Fruit fly (Drosophila melanogaster) whole organism, embryonic: ENCODE data around the gene CG1317.
A peak's percentile ranks its signal among the peaks of the same experiment; 100 is the strongest.

Experiments
- Blimp-1 ChIP-seq: fragments of 200-800 bp; sonication (Bioruptor generic); optimal IDR thresholded peaks from 3 replicates; lab custom pipeline; 2018; ENCODE audit warnings: missing biosample characterization, missing genetic modification characterization, mild to moderate bottlenecking, moderate library complexity, missing genetic modification reagents
- Bteb2 ChIP-seq: fragments of 200-800 bp; sonication (Bioruptor generic); optimal IDR thresholded peaks from 2 replicates; lab custom pipeline; 2016; ENCODE audit warnings: missing biosample characterization, missing genetic modification characterization
- CG12236 ChIP-seq: fragments of 200-800 bp; sonication (Bioruptor generic); optimal IDR thresholded peaks from 2 replicates; lab custom pipeline; 2016; ENCODE audit warnings: missing biosample characterization, missing genetic modification characterization
- CG13287 ChIP-seq: fragments of 200-800 bp; sonication (Bioruptor generic); IDR thresholded peaks from 2 replicates; pipeline ENCODE4 v1.3.6; 2022; ENCODE audit warnings: missing biosample characterization, missing genetic modification characterization; ENCODE audit not compliant: partially characterized antibody
- CG14667 ChIP-seq: fragments of 200-800 bp; sonication (Bioruptor generic); IDR thresholded peaks from 2 replicates; pipeline ENCODE4 v1.3.6; 2022; ENCODE audit warnings: missing biosample characterization, missing genetic modification characterization
- CG14710 ChIP-seq: fragments of 200-800 bp; sonication (Bioruptor generic); optimal IDR thresholded peaks from 3 replicates; lab custom pipeline; 2019; ENCODE audit warnings: missing biosample characterization, mild to moderate bottlenecking, missing genetic modification characterization, moderate library complexity
- CG14860 ChIP-seq: fragments of 200-800 bp; sonication (Bioruptor generic); IDR thresholded peaks from 3 replicates; pipeline ENCODE4 v1.3.6; 2022; ENCODE audit warnings: missing biosample characterization, missing genetic modification characterization; ENCODE audit not compliant: partially characterized antibody
- CG15011 ChIP-seq: fragments of 200-800 bp; sonication (Bioruptor generic); optimal IDR thresholded peaks from 3 replicates; lab custom pipeline; 2018; ENCODE audit warnings: missing biosample characterization, mild to moderate bottlenecking, missing genetic modification characterization
- CG17912 ChIP-seq: fragments of 200-800 bp; sonication (Bioruptor generic); optimal IDR thresholded peaks from 2 replicates; lab custom pipeline; 2018; ENCODE audit warnings: missing biosample characterization, mild to moderate bottlenecking, missing genetic modification characterization
- CG2116 ChIP-seq: fragments of 200-800 bp; sonication (Bioruptor generic); optimal IDR thresholded peaks from 3 replicates; lab custom pipeline; 2018; ENCODE audit warnings: missing biosample characterization, mild to moderate bottlenecking, missing genetic modification characterization
- CG31441 ChIP-seq: fragments of 200-800 bp; sonication (Bioruptor generic); IDR thresholded peaks from 2 replicates; pipeline ENCODE4 v1.3.6; 2022; ENCODE audit warnings: missing biosample characterization, missing genetic modification characterization
- CG43689 ChIP-seq: fragments of 200-800 bp; sonication (Bioruptor generic); IDR thresholded peaks from 2 replicates; pipeline ENCODE4 v1.3.6; 2022; ENCODE audit warnings: missing biosample characterization, missing genetic modification characterization
- CG5180 ChIP-seq: fragments of 200-800 bp; sonication (Bioruptor generic); optimal IDR thresholded peaks from 3 replicates; lab custom pipeline; 2017; ENCODE audit warnings: missing biosample characterization, missing genetic modification characterization, mild to moderate bottlenecking, moderate library complexity, missing genetic modification reagents
- CG5953 ChIP-seq: fragments of 200-800 bp; sonication (Bioruptor generic); IDR thresholded peaks from 2 replicates; pipeline ENCODE4 v1.3.6; 2022; ENCODE audit warnings: missing biosample characterization, missing genetic modification characterization
- CG7271 ChIP-seq: fragments of 200-800 bp; sonication (Bioruptor generic); optimal IDR thresholded peaks from 2 replicates; lab custom pipeline; 2018; ENCODE audit warnings: missing biosample characterization, mild to moderate bottlenecking, missing genetic modification characterization, moderate library complexity
- CG8478 ChIP-seq: fragments of >200 bp; optimal IDR thresholded peaks from 2 replicates; lab custom pipeline; 2018
- CG9609 ChIP-seq: fragments of 200-800 bp; sonication (Bioruptor generic); optimal IDR thresholded peaks from 3 replicates; lab custom pipeline; 2016; ENCODE audit warnings: missing biosample characterization, missing genetic modification characterization
- Camta ChIP-seq: fragments of 200-800 bp; sonication (Bioruptor generic); optimal IDR thresholded peaks from 2 replicates; lab custom pipeline; 2016; ENCODE audit warnings: missing biosample characterization, missing genetic modification characterization
- D19B ChIP-seq: fragments of 200-800 bp; sonication (Bioruptor generic); optimal IDR thresholded peaks from 2 replicates; lab custom pipeline; 2017; ENCODE audit warnings: missing biosample characterization, mild to moderate bottlenecking, missing genetic modification characterization
- E2f2 ChIP-seq: fragments of 200-800 bp; sonication (Bioruptor generic); IDR thresholded peaks from 2 replicates; pipeline ENCODE4 v1.3.6; 2022; ENCODE audit warnings: missing biosample characterization, missing genetic modification characterization
- Fer3 ChIP-seq: fragments of 200-800 bp; sonication (Bioruptor generic); optimal IDR thresholded peaks from 2 replicates; lab custom pipeline; 2018; ENCODE audit warnings: missing biosample characterization, mild to moderate bottlenecking, missing genetic modification characterization, moderate library complexity
- Gsc ChIP-seq: fragments of 200-800 bp; sonication (Bioruptor generic); IDR thresholded peaks from 2 replicates; pipeline ENCODE4 v1.3.6; 2022; ENCODE audit warnings: missing biosample characterization, missing genetic modification characterization
- HLH3B ChIP-seq: fragments of 200-800 bp; sonication (Bioruptor generic); IDR thresholded peaks from 2 replicates; pipeline ENCODE4 v1.3.6; 2022; ENCODE audit warnings: missing biosample characterization, missing genetic modification characterization
- Hr78 ChIP-seq, 2 experiments: fragments of 200-800 bp in 1 of 2; fragments of >200 bp in 1 of 2; sonication (Bioruptor generic) in 1 of 2; optimal IDR thresholded peaks; 2 replicates each; lab custom pipeline; 2017 to 2019; ENCODE audit warnings: missing biosample characterization in 2 of 2, missing genetic modification characterization in 2 of 2, mild to moderate bottlenecking in 1 of 2, moderate library complexity in 1 of 2
- Kr ChIP-seq: fragments of 200-800 bp; sonication (Bioruptor generic); optimal IDR thresholded peaks from 2 replicates; lab custom pipeline; 2017; ENCODE audit warnings: missing biosample characterization, mild to moderate bottlenecking, missing genetic modification characterization
- Lhr ChIP-seq: fragments of 200-800 bp; sonication (Bioruptor generic); optimal IDR thresholded peaks from 3 replicates; lab custom pipeline; 2017; ENCODE audit warnings: mild to moderate bottlenecking, missing biosample characterization, missing genetic modification reagents, missing genetic modification characterization
- Mad ChIP-seq: fragments of 200-800 bp; sonication (Bioruptor generic); optimal IDR thresholded peaks from 2 replicates; lab custom pipeline; 2016; ENCODE audit warnings: missing biosample characterization, missing genetic modification characterization
- Meics ChIP-seq: fragments of 200-800 bp; sonication (Bioruptor generic); optimal IDR thresholded peaks from 2 replicates; lab custom pipeline; 2017; ENCODE audit warnings: missing biosample characterization, mild to moderate bottlenecking, missing genetic modification characterization
- Mrtf ChIP-seq: fragments of 200-800 bp; sonication (Bioruptor generic); IDR thresholded peaks from 3 replicates; pipeline ENCODE4 v1.3.6; 2022; ENCODE audit warnings: missing biosample characterization, missing genetic modification characterization
- Nf-YB ChIP-seq: fragments of 200-800 bp; sonication (Bioruptor generic); optimal IDR thresholded peaks from 3 replicates; lab custom pipeline; 2019; ENCODE audit warnings: missing biosample characterization, mild to moderate bottlenecking, missing genetic modification characterization, moderate library complexity
- Pdp1 ChIP-seq, 2 experiments: fragments of 200-800 bp; sonication (Bioruptor generic); optimal IDR thresholded peaks; 3 replicates each; lab custom pipeline; 2016; ENCODE audit warnings: missing biosample characterization in 2 of 2, missing genetic modification characterization in 2 of 2, mild to moderate bottlenecking in 1 of 2, moderate library complexity in 1 of 2
- Stat92E ChIP-seq, 3 experiments: fragments of >200 bp in 2 of 3; fragments of 200-800 bp in 1 of 3; sonication (Bioruptor generic) in 1 of 3; optimal IDR thresholded peaks; 2 replicates each; lab custom pipeline; 2017 to 2019; ENCODE audit warnings: missing biosample characterization in 3 of 3, missing genetic modification characterization in 3 of 3, mild to moderate bottlenecking in 1 of 3, moderate library complexity in 1 of 3
- Xrp1 ChIP-seq: fragments of 200-800 bp; sonication (Bioruptor generic); IDR thresholded peaks from 2 replicates; pipeline ENCODE4 v1.3.6; 2022; ENCODE audit warnings: missing biosample characterization, missing genetic modification characterization
- ase ChIP-seq: fragments of 200-800 bp; sonication (Bioruptor generic); IDR thresholded peaks from 3 replicates; pipeline ENCODE4 v1.3.6; 2022; ENCODE audit warnings: missing biosample characterization, missing genetic modification characterization
- bab2 ChIP-seq: fragments of 200-800 bp; sonication (Bioruptor generic); optimal IDR thresholded peaks from 2 replicates; lab custom pipeline; 2016; ENCODE audit warnings: missing biosample characterization, missing genetic modification characterization
- bcd ChIP-seq: fragments of 200-800 bp; sonication (Bioruptor generic); optimal IDR thresholded peaks from 2 replicates; lab custom pipeline; 2017; ENCODE audit warnings: missing biosample characterization, mild to moderate bottlenecking, missing genetic modification characterization
- chm ChIP-seq: fragments of 200-800 bp; sonication (Bioruptor generic); IDR thresholded peaks from 2 replicates; pipeline ENCODE4 v1.3.6; 2022; ENCODE audit warnings: missing biosample characterization, missing genetic modification characterization
- croc ChIP-seq: fragments of 200-800 bp; sonication (Bioruptor generic); conservative IDR thresholded peaks from 3 replicates; pipeline ENCODE4 v1.3.6; 2022; ENCODE audit warnings: missing biosample characterization, missing genetic modification characterization
- dm ChIP-seq: fragments of 200-800 bp; sonication (Bioruptor generic); optimal IDR thresholded peaks from 3 replicates; lab custom pipeline; 2016; ENCODE audit warnings: missing biosample characterization, missing genetic modification characterization
- ewg ChIP-seq: fragments of 200-800 bp; sonication (Bioruptor generic); optimal IDR thresholded peaks from 3 replicates; lab custom pipeline; 2017; ENCODE audit warnings: mild to moderate bottlenecking, missing biosample characterization, missing genetic modification reagents, missing genetic modification characterization
- gsb ChIP-seq: fragments of 200-800 bp; sonication (Bioruptor generic); IDR thresholded peaks from 2 replicates; pipeline ENCODE4 v1.3.6; 2022; ENCODE audit warnings: missing biosample characterization, missing genetic modification characterization
- h ChIP-seq: fragments of >200 bp; optimal IDR thresholded peaks from 2 replicates; lab custom pipeline; 2017
- maf-S ChIP-seq: fragments of 200-800 bp; sonication (Bioruptor generic); optimal IDR thresholded peaks from 2 replicates; lab custom pipeline; 2016; ENCODE audit warnings: missing biosample characterization, missing genetic modification characterization
- mam ChIP-seq: fragments of 200-800 bp; sonication (Bioruptor generic); optimal IDR thresholded peaks from 3 replicates; lab custom pipeline; 2016; ENCODE audit warnings: missing biosample characterization, missing genetic modification characterization
- nau ChIP-seq: fragments of 200-800 bp; sonication (Bioruptor generic); optimal IDR thresholded peaks from 3 replicates; lab custom pipeline; 2017; ENCODE audit warnings: missing biosample characterization, mild to moderate bottlenecking, missing genetic modification characterization, missing genetic modification reagents
- nerfin-2 ChIP-seq: fragments of 200-800 bp; sonication (Bioruptor generic); IDR thresholded peaks from 2 replicates; pipeline ENCODE4 v1.3.6; 2022; ENCODE audit warnings: missing biosample characterization, missing genetic modification characterization; ENCODE audit not compliant: partially characterized antibody
- org-1 ChIP-seq: fragments of 200-800 bp; sonication (Bioruptor generic); optimal IDR thresholded peaks from 2 replicates; lab custom pipeline; 2017; ENCODE audit warnings: missing biosample characterization, missing genetic modification characterization
- pita ChIP-seq: fragments of 200-800 bp; sonication (Bioruptor generic); optimal IDR thresholded peaks from 2 replicates; lab custom pipeline; 2017; ENCODE audit warnings: missing biosample characterization, mild to moderate bottlenecking, missing genetic modification characterization
- pzg ChIP-seq: fragments of 200-800 bp; sonication (Bioruptor generic); optimal IDR thresholded peaks from 3 replicates; lab custom pipeline; 2018; ENCODE audit warnings: missing biosample characterization, mild to moderate bottlenecking, missing genetic modification characterization, moderate library complexity
- slp2 ChIP-seq: fragments of 200-800 bp; sonication (Bioruptor generic); optimal IDR thresholded peaks from 2 replicates; lab custom pipeline; 2016; ENCODE audit warnings: missing biosample characterization, missing genetic modification characterization
- stc ChIP-seq: fragments of 200-800 bp; sonication (Bioruptor generic); IDR thresholded peaks from 2 replicates; pipeline ENCODE4 v1.3.6; 2022; ENCODE audit warnings: missing biosample characterization, missing genetic modification characterization
- wor ChIP-seq: fragments of 200-800 bp; sonication (Bioruptor generic); IDR thresholded peaks from 2 replicates; pipeline ENCODE4 v1.3.6; 2022; ENCODE audit warnings: missing biosample characterization, missing genetic modification characterization

Gene CG1317

DNA sequence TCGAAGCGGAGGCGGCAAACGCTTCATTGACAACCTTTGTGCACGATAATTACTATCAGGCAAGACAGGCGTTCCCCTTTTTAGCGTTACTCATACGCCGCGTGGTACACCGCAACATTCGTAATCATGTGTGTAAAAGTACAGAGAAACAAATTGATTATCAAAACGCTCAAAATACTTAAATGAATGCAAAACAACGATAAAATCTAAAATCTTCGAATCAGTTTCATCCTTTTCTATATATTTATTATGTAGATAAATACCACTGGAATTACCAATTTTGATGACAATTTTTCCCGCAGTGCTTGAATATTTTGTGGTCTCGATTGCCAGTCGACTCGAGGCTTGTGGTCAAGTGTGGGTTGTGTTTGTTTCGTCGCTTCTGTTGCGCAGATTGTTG lies 39.1 kb upstream of the CG1317 start (continued):
- peak; percentile 33 for TF ChIP-seq bab2 (GFP tag; lab: Kevin White, UChicago)
- no peak for TF ChIP-seq CG14667 (GFP tag; lab: Robert Waterston, UW)
- TF ChIP-seq CG13287 = no peak
- TF ChIP-seq croc (GFP tag; lab: Robert Waterston, UW) = no peak
- TF ChIP-seq CG17912 = no peak
- TF ChIP-seq CG2116 (GFP tag; lab: Kevin White, UChicago) = no peak
- TF ChIP-seq mam = no peak
- TF ChIP-seq slp2 (GFP tag; lab: Kevin White, UChicago) = no peak
- TF ChIP-seq D19B (GFP tag; lab: Kevin White, UChicago) = no peak
- no peak for TF ChIP-seq h
- no peak for TF ChIP-seq CG5953 (GFP tag; lab: Robert Waterston, UW)
- TF ChIP-seq Xrp1 (GFP tag; lab: Robert Waterston, UW) = peak; percentile 7; the same call in 1 of the 2 replicates
- TF ChIP-seq Fer3 (tag; lab: Kevin White, UChicago) = peak; percentile 16
- no peak for TF ChIP-seq CG14710 (tag; lab: Kevin White, UChicago)
- TF ChIP-seq chm (GFP tag; lab: Robert Waterston, UW) = no peak
- no peak for TF ChIP-seq CG31441 (GFP tag; lab: Robert Waterston, UW)
- no peak for TF ChIP-seq CG7271
- TF ChIP-seq E2f2 (GFP tag; lab: Robert Waterston, UW) = no peak
- TF ChIP-seq org-1 (GFP tag; lab: Kevin White, UChicago) = no peak
- TF ChIP-seq Bteb2 (GFP tag; lab: Kevin White, UChicago) = no peak
- no peak for TF ChIP-seq nerfin-2 (GFP tag; lab: Robert Waterston, UW)
- TF ChIP-seq gsb (GFP tag; lab: Robert Waterston, UW) = no peak
- no peak for TF ChIP-seq Nf-YB (GFP tag; lab: Kevin White, UChicago)
- no peak for TF ChIP-seq CG12236 (GFP tag; lab: Kevin White, UChicago)
- TF ChIP-seq Mad (GFP tag; lab: Kevin White, UChicago) = no peak
- TF ChIP-seq Blimp-1 (GFP tag; lab: Kevin White, UChicago) = peak; percentile 12
- no peak for TF ChIP-seq Hr78 (GFP tag; optimal IDR thresholded peaks at IDR 0.05; lab: Kevin White, UChicago)
- no peak for TF ChIP-seq Mrtf (GFP tag; lab: Robert Waterston, UW)
- TF ChIP-seq CG9609 = no peak
- TF ChIP-seq wor = no peak
- no peak for TF ChIP-seq CG15011
- no peak for TF ChIP-seq CG5180 (GFP tag; lab: Kevin White, UChicago)
- no peak for TF ChIP-seq pzg (GFP tag; lab: Kevin White, UChicago)
- TF ChIP-seq Gsc (GFP tag; lab: Robert Waterston, UW) = no peak
- TF ChIP-seq Camta (GFP tag; lab: Kevin White, UChicago) = no peak
- TF ChIP-seq CG43689 (GFP tag; lab: Robert Waterston, UW) = no peak
- TF ChIP-seq Meics (GFP tag; lab: Kevin White, UChicago) = peak; percentile 25
- no peak for TF ChIP-seq ewg
- no peak for TF ChIP-seq pita (GFP tag; lab: Kevin White, UChicago)
- no peak for TF ChIP-seq CG8478
- TF ChIP-seq bcd (GFP tag; lab: Kevin White, UChicago) = no peak
- no peak for TF ChIP-seq dm (GFP tag; lab: Kevin White, UChicago)
- TF ChIP-seq Lhr (GFP tag; lab: Kevin White, UChicago) = no peak
- no peak for TF ChIP-seq maf-S (GFP tag; lab: Kevin White, UChicago)
- no peak for TF ChIP-seq ase (GFP tag; lab: Robert Waterston, UW)
- TF ChIP-seq Kr (GFP tag; lab: Kevin White, UChicago) = no peak
- TF ChIP-seq Pdp1 (GFP tag; optimal IDR thresholded peaks at IDR 0.05; lab: Kevin White, UChicago) = peak in 1 of 2 experiments; percentile 21
- TF ChIP-seq HLH3B (GFP tag; lab: Robert Waterston, UW) = peak; percentile 61
- TF ChIP-seq CG14860 (GFP tag; lab: Robert Waterston, UW) = no peak
- TF ChIP-seq Stat92E (GFP tag; optimal IDR thresholded peaks at IDR 0.05; lab: Kevin White, UChicago) = no peak
- TF ChIP-seq nau (GFP tag; lab: Kevin White, UChicago) = peak; percentile 3
- TF ChIP-seq stc (GFP tag; lab: Robert Waterston, UW) = no peak
